Fruit fly (Drosophila melanogaster) whole organism, embryonic: ENCODE data around the gene CG9263.
A peak's percentile ranks its signal among the peaks of the same experiment; 100 is the strongest.

Source experiments
- Ada2b ChIP-seq: fragments of 200-800 bp; sonication (Bioruptor generic); IDR thresholded peaks from 2 replicates; pipeline ENCODE4 v1.3.6; 2022; ENCODE audit warnings: missing biosample characterization, missing genetic modification characterization
- Blimp-1 ChIP-seq: fragments of 200-800 bp; sonication (Bioruptor generic); optimal IDR thresholded peaks from 3 replicates; lab custom pipeline; 2018; ENCODE audit warnings: missing biosample characterization, missing genetic modification characterization, mild to moderate bottlenecking, moderate library complexity, missing genetic modification reagents
- CG10267 ChIP-seq: fragments of 200-800 bp; sonication (Bioruptor generic); optimal IDR thresholded peaks from 2 replicates; lab custom pipeline; 2018; ENCODE audit warnings: missing biosample characterization, mild to moderate bottlenecking, missing genetic modification characterization, moderate library complexity
- CG12659 ChIP-seq: fragments of 200-800 bp; sonication (Bioruptor generic); optimal IDR thresholded peaks from 3 replicates; lab custom pipeline; 2017; ENCODE audit warnings: mild to moderate bottlenecking, missing biosample characterization, missing genetic modification reagents, missing genetic modification characterization
- CG14965 ChIP-seq: fragments of 200-800 bp; sonication (Bioruptor generic); optimal IDR thresholded peaks from 2 replicates; lab custom pipeline; 2016; ENCODE audit warnings: missing biosample characterization, missing genetic modification characterization, borderline replicate concordance
- CG16779 ChIP-seq: fragments of 200-800 bp; sonication (Bioruptor generic); IDR thresholded peaks from 2 replicates; pipeline ENCODE4 v1.3.6; 2022; ENCODE audit warnings: missing biosample characterization, missing genetic modification characterization
- CG17361 ChIP-seq: fragments of 200-800 bp; sonication (Bioruptor generic); IDR thresholded peaks from 3 replicates; pipeline ENCODE4 v1.3.6; 2022; ENCODE audit warnings: missing biosample characterization, missing genetic modification characterization
- CG30431 ChIP-seq: fragments of 200-800 bp; sonication (Bioruptor generic); optimal IDR thresholded peaks from 2 replicates; lab custom pipeline; 2017; ENCODE audit warnings: missing biosample characterization, missing genetic modification characterization
- CG3281 ChIP-seq: fragments of 200-800 bp; sonication (Bioruptor generic); optimal IDR thresholded peaks from 3 replicates; lab custom pipeline; 2017; ENCODE audit warnings: missing biosample characterization, mild to moderate bottlenecking, missing genetic modification characterization
- CG34376 ChIP-seq: fragments of 200-800 bp; sonication (Bioruptor generic); optimal IDR thresholded peaks from 2 replicates; lab custom pipeline; 2018; ENCODE audit warnings: missing biosample characterization, mild to moderate bottlenecking, missing genetic modification characterization
- CG4282 ChIP-seq: fragments of 200-800 bp; sonication (Bioruptor generic); optimal IDR thresholded peaks from 2 replicates; lab custom pipeline; 2016; ENCODE audit warnings: missing biosample characterization, missing genetic modification characterization
- CG4360 ChIP-seq: fragments of 200-800 bp; sonication (Bioruptor generic); IDR thresholded peaks from 2 replicates; pipeline ENCODE4 v1.3.6; 2022; ENCODE audit warnings: missing biosample characterization, missing genetic modification characterization
- CG43689 ChIP-seq: fragments of 200-800 bp; sonication (Bioruptor generic); IDR thresholded peaks from 2 replicates; pipeline ENCODE4 v1.3.6; 2022; ENCODE audit warnings: missing biosample characterization, missing genetic modification characterization
- CG6813 ChIP-seq: fragments of 200-800 bp; sonication (Bioruptor generic); optimal IDR thresholded peaks from 2 replicates; lab custom pipeline; 2017; ENCODE audit warnings: missing biosample characterization, missing genetic modification characterization, mild to moderate bottlenecking, moderate library complexity, missing genetic modification reagents
- CG6854 ChIP-seq: fragments of 200-800 bp; sonication (Bioruptor generic); optimal IDR thresholded peaks from 3 replicates; lab custom pipeline; 2017; ENCODE audit warnings: missing biosample characterization, mild to moderate bottlenecking, missing genetic modification characterization
- CG7271 ChIP-seq: fragments of 200-800 bp; sonication (Bioruptor generic); optimal IDR thresholded peaks from 2 replicates; lab custom pipeline; 2018; ENCODE audit warnings: missing biosample characterization, mild to moderate bottlenecking, missing genetic modification characterization, moderate library complexity
- CG7556 ChIP-seq: fragments of 200-800 bp; sonication (Bioruptor generic); optimal IDR thresholded peaks from 2 replicates; lab custom pipeline; 2017; ENCODE audit warnings: missing biosample characterization, mild to moderate bottlenecking, missing genetic modification characterization
- CG7786 ChIP-seq: fragments of 200-800 bp; sonication (Bioruptor generic); optimal IDR thresholded peaks from 2 replicates; lab custom pipeline; 2016; ENCODE audit warnings: missing biosample characterization, missing genetic modification characterization
- CG8388 ChIP-seq: fragments of 200-800 bp; sonication (Bioruptor generic); optimal IDR thresholded peaks from 2 replicates; lab custom pipeline; 2019; ENCODE audit warnings: missing biosample characterization, mild to moderate bottlenecking, missing genetic modification characterization, moderate library complexity
- CG9215 ChIP-seq: fragments of 200-800 bp; sonication (Bioruptor generic); IDR thresholded peaks from 2 replicates; pipeline ENCODE4 v1.3.6; 2022; ENCODE audit warnings: missing biosample characterization, missing genetic modification characterization
- CG9437 ChIP-seq: fragments of 200-800 bp; sonication (Bioruptor generic); optimal IDR thresholded peaks from 2 replicates; lab custom pipeline; 2018; ENCODE audit warnings: missing biosample characterization, mild to moderate bottlenecking, missing genetic modification characterization
- CHES-1-like ChIP-seq: fragments of 200-800 bp; sonication (Bioruptor generic); optimal IDR thresholded peaks from 2 replicates; lab custom pipeline; 2016; ENCODE audit warnings: missing biosample characterization, missing genetic modification characterization
- CoRest ChIP-seq: fragments of 200-800 bp; sonication (Bioruptor generic); optimal IDR thresholded peaks from 3 replicates; lab custom pipeline; 2018; ENCODE audit warnings: missing biosample characterization, mild to moderate bottlenecking, missing genetic modification characterization, moderate library complexity
- Dbx ChIP-seq: fragments of 200-800 bp; sonication (Bioruptor generic); IDR thresholded peaks from 3 replicates; pipeline ENCODE4 v1.3.6; 2022; ENCODE audit warnings: missing biosample characterization, missing genetic modification characterization
- Dek ChIP-seq: fragments of 200-800 bp; sonication (Bioruptor generic); optimal IDR thresholded peaks from 3 replicates; lab custom pipeline; 2019; ENCODE audit warnings: missing biosample characterization, mild to moderate bottlenecking, missing genetic modification characterization, moderate library complexity
- Fer3 ChIP-seq: fragments of 200-800 bp; sonication (Bioruptor generic); optimal IDR thresholded peaks from 2 replicates; lab custom pipeline; 2018; ENCODE audit warnings: missing biosample characterization, mild to moderate bottlenecking, missing genetic modification characterization, moderate library complexity
- Hr3 ChIP-seq: fragments of 200-800 bp; sonication (Bioruptor generic); optimal IDR thresholded peaks from 3 replicates; lab custom pipeline; 2016; ENCODE audit warnings: missing biosample characterization, missing genetic modification characterization
- Hsf ChIP-seq: fragments of 200-800 bp; sonication (Bioruptor generic); optimal IDR thresholded peaks from 3 replicates; lab custom pipeline; 2016; ENCODE audit warnings: missing biosample characterization, missing genetic modification characterization
- Jarid2 ChIP-seq: fragments of 200-800 bp; sonication (Bioruptor generic); optimal IDR thresholded peaks from 3 replicates; lab custom pipeline; 2017; ENCODE audit warnings: mild to moderate bottlenecking, missing biosample characterization, missing genetic modification reagents, missing genetic modification characterization
- Kr ChIP-seq: fragments of 200-800 bp; sonication (Bioruptor generic); optimal IDR thresholded peaks from 2 replicates; lab custom pipeline; 2017; ENCODE audit warnings: missing biosample characterization, mild to moderate bottlenecking, missing genetic modification characterization
- Mad ChIP-seq: fragments of 200-800 bp; sonication (Bioruptor generic); optimal IDR thresholded peaks from 2 replicates; lab custom pipeline; 2016; ENCODE audit warnings: missing biosample characterization, missing genetic modification characterization
- NfI ChIP-seq: fragments of 200-800 bp; sonication (Bioruptor generic); optimal IDR thresholded peaks from 3 replicates; lab custom pipeline; 2018; ENCODE audit warnings: missing biosample characterization, mild to moderate bottlenecking, missing genetic modification characterization, moderate library complexity
- ap ChIP-seq: fragments of 200-800 bp; sonication (Bioruptor generic); IDR thresholded peaks from 2 replicates; pipeline ENCODE4 v1.3.6; 2022; ENCODE audit warnings: missing biosample characterization, missing genetic modification characterization
- chif ChIP-seq, 2 experiments: fragments of 200-800 bp; sonication (Bioruptor generic); optimal IDR thresholded peaks; 3 replicates each; lab custom pipeline; 2016; ENCODE audit warnings: missing biosample characterization in 2 of 2, missing genetic modification characterization in 2 of 2
- dimm ChIP-seq: fragments of 200-800 bp; sonication (Bioruptor generic); IDR thresholded peaks from 2 replicates; pipeline ENCODE4 v1.3.6; 2022; ENCODE audit warnings: missing biosample characterization, missing genetic modification characterization
- ems ChIP-seq: fragments of 200-800 bp; sonication (Bioruptor generic); optimal IDR thresholded peaks from 3 replicates; lab custom pipeline; 2016; ENCODE audit warnings: missing biosample characterization, missing genetic modification characterization
- eve ChIP-seq, 2 experiments: fragments of >200 bp; optimal IDR thresholded peaks; 2 replicates each; lab custom pipeline; 2017; ENCODE audit warnings: missing biosample characterization in 2 of 2, missing genetic modification characterization in 2 of 2
- exex ChIP-seq: fragments of 200-800 bp; sonication (Bioruptor generic); optimal IDR thresholded peaks from 4 replicates; lab custom pipeline; 2018; ENCODE audit warnings: missing biosample characterization, mild to moderate bottlenecking, missing genetic modification characterization, moderate library complexity
- kay ChIP-seq: fragments of 200-800 bp; sonication (Bioruptor generic); optimal IDR thresholded peaks from 2 replicates; lab custom pipeline; 2016; ENCODE audit warnings: missing biosample characterization, missing genetic modification characterization
- klu ChIP-seq: fragments of 200-800 bp; sonication (Bioruptor generic); IDR thresholded peaks from 2 replicates; pipeline ENCODE4 v1.3.6; 2022; ENCODE audit warnings: missing biosample characterization, missing genetic modification characterization
- nom ChIP-seq: fragments of 200-800 bp; sonication (Bioruptor generic); optimal IDR thresholded peaks from 2 replicates; lab custom pipeline; 2017; ENCODE audit warnings: missing biosample characterization, missing genetic modification characterization, mild to moderate bottlenecking, moderate library complexity, missing genetic modification reagents
- pb ChIP-seq: fragments of 200-800 bp; sonication (Bioruptor generic); optimal IDR thresholded peaks from 3 replicates; lab custom pipeline; 2016; ENCODE audit warnings: missing biosample characterization, missing genetic modification characterization
- pzg ChIP-seq: fragments of 200-800 bp; sonication (Bioruptor generic); optimal IDR thresholded peaks from 3 replicates; lab custom pipeline; 2018; ENCODE audit warnings: missing biosample characterization, mild to moderate bottlenecking, missing genetic modification characterization, moderate library complexity
- salm ChIP-seq: fragments of 200-800 bp; sonication (Bioruptor generic); optimal IDR thresholded peaks from 2 replicates; lab custom pipeline; 2018; ENCODE audit warnings: missing biosample characterization, mild to moderate bottlenecking, missing genetic modification characterization
- sens ChIP-seq: fragments of 200-800 bp; sonication (Bioruptor generic); peaks from one replicate; lab custom pipeline; 2016; ENCODE audit warnings: missing biosample characterization, missing genetic modification characterization
- so ChIP-seq: fragments of 200-800 bp; sonication (Bioruptor generic); IDR thresholded peaks from 3 replicates; pipeline ENCODE4 v1.3.6; 2022; ENCODE audit warnings: missing biosample characterization, missing genetic modification characterization
- sob ChIP-seq: fragments of 200-800 bp; sonication (Bioruptor generic); IDR thresholded peaks from 2 replicates; pipeline ENCODE4 v1.3.6; 2022; ENCODE audit warnings: missing biosample characterization, missing genetic modification characterization
- ssp ChIP-seq: fragments of 200-800 bp; sonication (Bioruptor generic); IDR thresholded peaks from 2 replicates; pipeline ENCODE4 v1.3.6; 2022; ENCODE audit warnings: missing biosample characterization, missing genetic modification characterization
- vvl ChIP-seq: fragments of 200-800 bp; sonication (Bioruptor generic); IDR thresholded peaks from 2 replicates; pipeline ENCODE4 v1.3.6; 2022; ENCODE audit warnings: missing biosample characterization, missing genetic modification characterization
- wor ChIP-seq: fragments of 200-800 bp; sonication (Bioruptor generic); IDR thresholded peaks from 2 replicates; pipeline ENCODE4 v1.3.6; 2022; ENCODE audit warnings: missing biosample characterization, missing genetic modification characterization
- yki ChIP-seq: fragments of >200 bp; optimal IDR thresholded peaks from 3 replicates; lab custom pipeline; 2018
- zfh2 ChIP-seq: fragments of 200-800 bp; sonication (Bioruptor generic); optimal IDR thresholded peaks from 2 replicates; lab custom pipeline; 2016; ENCODE audit warnings: missing biosample characterization, missing genetic modification characterization

The CG9263 gene

dm6 chr2L:13570982-13571426 lies 28.6 kb upstream of the CG9263 start (continued):
- TF ChIP-seq Blimp-1 (GFP tag; lab: Kevin White, UChicago) (peak; percentile 67), yki (lab: Kevin White, UChicago) (no peak), Jarid2 (GFP tag; lab: Kevin White, UChicago) (no peak), CG4360 (GFP tag; lab: Robert Waterston, UW) (no peak), Fer3 (tag; lab: Kevin White, UChicago) (no peak), CG16779 (GFP tag; lab: Robert Waterston, UW) (no peak), CG14965 (GFP tag; lab: Kevin White, UChicago) (no peak), CG43689 (GFP tag; lab: Robert Waterston, UW) (no peak), kay (GFP tag; lab: Kevin White, UChicago) (no peak), CG10267 (tag; lab: Kevin White, UChicago) (peak; percentile 34), Kr (no peak), CG9437 (GFP tag; lab: Kevin White, UChicago) (peak; percentile 23), exex (tag; lab: Kevin White, UChicago) (no peak), CG8388 (GFP tag; lab: Kevin White, UChicago) (peak; percentile 35), sob (no peak), CG9215 (GFP tag; lab: Robert Waterston, UW) (no peak), CG6854 (GFP tag; lab: Kevin White, UChicago) (no peak), CG7786 (GFP tag; lab: Kevin White, UChicago) (no peak), chif (GFP tag; optimal IDR thresholded peaks at IDR 0.05; lab: Kevin White, UChicago) (peak in 1 of 2 experiments; percentile 8), nom (GFP tag; lab: Kevin White, UChicago) (peak; percentile 89), wor (GFP tag; lab: Robert Waterston, UW) (no peak), Dek (tag; lab: Kevin White, UChicago) (no peak), so (GFP tag; lab: Robert Waterston, UW) (no peak), Mad (no peak), dimm (no peak), pb (GFP tag; lab: Kevin White, UChicago) (no peak), CoRest (tag; lab: Kevin White, UChicago) (peak; percentile 17), NfI (GFP tag; lab: Kevin White, UChicago) (peak; percentile 33), klu (GFP tag; lab: Robert Waterston, UW) (no peak), zfh2 (GFP tag; lab: Kevin White, UChicago) (no peak), ap (GFP tag; lab: Robert Waterston, UW) (no peak), CG34376 (no peak), pzg (GFP tag; lab: Kevin White, UChicago) (no peak), CHES-1-like (no peak), salm (no peak), CG17361 (GFP tag; lab: Robert Waterston, UW) (peak; percentile 75; the same call in 2 of the 3 replicates), CG6813 (GFP tag; lab: Kevin White, UChicago) (no peak), CG30431 (GFP tag; lab: Kevin White, UChicago) (no peak), CG4282 (GFP tag; lab: Kevin White, UChicago) (no peak), Ada2b (GFP tag; lab: Robert Waterston, UW) (peak; percentile 5; the same call in 1 of the 2 replicates), eve (GFP tag; optimal IDR thresholded peaks at IDR 0.05; lab: Kevin White, UChicago) (peak in 1 of 2 experiments; percentile 90), sens (peak; percentile 89), Dbx (GFP tag; lab: Robert Waterston, UW) (no peak), Hr3 (GFP tag; lab: Kevin White, UChicago) (no peak), CG7271 (no peak), CG7556 (GFP tag; lab: Kevin White, UChicago) (peak; percentile 41), ems (GFP tag; lab: Kevin White, UChicago) (no peak), CG3281 (GFP tag; lab: Kevin White, UChicago) (no peak), CG12659 (no peak), ssp (GFP tag; lab: Robert Waterston, UW) (no peak), vvl (GFP tag; lab: Robert Waterston, UW) (no peak; the same call in 1 of the 2 replicates), Hsf (GFP tag; lab: Kevin White, UChicago) (peak; percentile 40)
